Fruit fly (Drosophila melanogaster) S2 (cell line): ENCODE measurements around the gene CG42656.

Experiments
- CG8478 ChIP-seq: fragments of >200 bp; optimal IDR thresholded peaks from 2 replicates; lab custom pipeline; 2018
- CTCF ChIP-seq, 2 experiments: fragments of >200 bp; optimal IDR thresholded peaks; 2 replicates each; lab custom pipeline; 2018

DNA sequence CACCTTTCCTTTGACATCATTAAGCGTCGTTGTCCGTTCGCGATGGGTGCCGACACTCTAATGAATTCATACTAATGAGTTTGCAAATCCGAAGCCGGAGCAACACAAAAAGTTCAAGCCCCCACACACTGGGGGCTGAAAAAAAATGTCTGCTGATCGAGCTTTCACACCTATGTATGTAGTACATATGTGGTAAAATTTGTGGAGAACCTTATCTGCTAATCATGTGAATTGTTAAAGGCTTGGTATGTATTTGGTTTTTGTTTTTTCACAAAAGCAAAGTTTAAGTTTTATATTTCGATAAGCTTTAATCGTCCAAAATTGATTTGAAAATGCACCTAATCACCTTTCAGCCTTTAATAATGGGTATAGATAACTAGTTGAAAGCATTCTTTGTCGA lies 43.2 kb upstream of the CG42656 start, which contains the start of gene alpha-Est5:
- no peak for TF ChIP-seq CTCF (optimal IDR thresholded peaks at IDR 0.05; lab: Kevin White, UChicago)
- TF ChIP-seq CG8478 (lab: Kevin White, UChicago): no peak
